Fruit fly (Drosophila melanogaster) S2 (cell line): ENCODE results near the gene mRpL51.

Experiments
- CG8478 ChIP-seq: fragments of >200 bp; optimal IDR thresholded peaks from 2 replicates; lab custom pipeline; 2018
- CTCF ChIP-seq, 2 experiments: fragments of >200 bp; optimal IDR thresholded peaks; 2 replicates each; lab custom pipeline; 2018

dm6 chr2L:8480825-8481224 lies 36.4 kb downstream of the mRpL51 start:
- TF ChIP-seq CG8478 (lab: Kevin White, UChicago) (no peak), CTCF (optimal IDR thresholded peaks at IDR 0.05; lab: Kevin White, UChicago) (no peak)
